Fruit fly (Drosophila melanogaster) whole organism, prepupa: Measurements from ENCODE around the gene CG14545.

Source experiments
- Blimp-1 ChIP-seq: fragments of 200-800 bp; sonication (Bioruptor generic); optimal IDR thresholded peaks from 3 replicates; lab custom pipeline; 2017; ENCODE audit warnings: missing biosample characterization, missing genetic modification characterization, mild to moderate bottlenecking, moderate library complexity, missing genetic modification reagents
- CG1621 ChIP-seq: fragments of 200-800 bp; sonication (Bioruptor generic); optimal IDR thresholded peaks from 3 replicates; lab custom pipeline; 2018; ENCODE audit warnings: missing biosample characterization, mild to moderate bottlenecking, missing genetic modification characterization
- CG32006 ChIP-seq: fragments of 200-800 bp; sonication (Bioruptor generic); optimal IDR thresholded peaks from 3 replicates; lab custom pipeline; 2017; ENCODE audit warnings: missing biosample characterization, mild to moderate bottlenecking, missing genetic modification characterization
- CG4318 ChIP-seq: fragments of 200-800 bp; sonication (Bioruptor generic); optimal IDR thresholded peaks from 3 replicates; lab custom pipeline; 2017; ENCODE audit warnings: missing biosample characterization, mild to moderate bottlenecking, missing genetic modification characterization
- CG6808 ChIP-seq: fragments of 200-800 bp; sonication (Bioruptor generic); optimal IDR thresholded peaks from 3 replicates; lab custom pipeline; 2017; ENCODE audit warnings: missing biosample characterization, missing genetic modification characterization, mild to moderate bottlenecking, moderate library complexity, missing genetic modification reagents
- CG6854 ChIP-seq: fragments of 200-800 bp; sonication (Bioruptor generic); optimal IDR thresholded peaks from 2 replicates; lab custom pipeline; 2017; ENCODE audit warnings: missing biosample characterization, mild to moderate bottlenecking, missing genetic modification characterization
- CG8319 ChIP-seq: fragments of 200-800 bp; sonication (Bioruptor generic); optimal IDR thresholded peaks from 3 replicates; lab custom pipeline; 2016; ENCODE audit warnings: missing biosample characterization, missing genetic modification characterization
- OdsH ChIP-seq: fragments of 200-800 bp; sonication (Bioruptor generic); optimal IDR thresholded peaks from 3 replicates; lab custom pipeline; 2016; ENCODE audit warnings: missing biosample characterization, missing genetic modification characterization
- Smox ChIP-seq: fragments of 200-800 bp; sonication (Bioruptor generic); optimal IDR thresholded peaks from 3 replicates; lab custom pipeline; 2016; ENCODE audit warnings: missing biosample characterization, missing genetic modification characterization

DNA sequence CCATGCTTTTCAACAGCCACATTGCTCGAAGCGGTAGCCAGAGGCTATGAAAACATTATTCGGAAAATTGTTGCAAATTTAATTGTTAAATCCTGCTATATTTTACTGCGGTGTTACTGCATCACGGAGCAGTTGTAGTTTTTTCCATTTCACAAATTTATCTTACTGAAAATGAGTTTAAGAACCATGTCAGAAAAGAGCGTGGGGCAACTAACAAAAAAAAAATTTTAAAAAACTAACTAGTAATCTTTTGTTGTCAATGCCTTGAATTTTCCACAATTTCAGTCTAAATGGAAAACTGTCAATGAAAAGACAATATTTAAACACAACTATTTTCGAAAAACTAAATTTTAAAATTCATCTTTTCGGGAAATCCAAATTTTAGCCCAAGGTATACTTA is 40.3 kb downstream of the CG14545 start, which contains the start of gene CG5024:
- TF ChIP-seq CG6808: no peak
- no peak for TF ChIP-seq CG1621 (tag; lab: Kevin White, UChicago)
- TF ChIP-seq CG6854: no peak
- TF ChIP-seq Smox (GFP tag; lab: Kevin White, UChicago): no peak
- TF ChIP-seq CG4318 (GFP tag; lab: Kevin White, UChicago): no peak
- TF ChIP-seq OdsH (GFP tag; lab: Kevin White, UChicago): no peak
- no peak for TF ChIP-seq Blimp-1 (GFP tag; lab: Kevin White, UChicago)
- no peak for TF ChIP-seq CG32006 (GFP tag; lab: Kevin White, UChicago)
- no peak for TF ChIP-seq CG8319 (GFP tag; lab: Kevin White, UChicago)
